Worm (Caenorhabditis elegans) whole organism, early embryonic: Measurements from ENCODE around the gene F55B11.7.

Source experiments
- ama-1 ChIP-seq: fragments of 150-350 bp; optimal IDR thresholded peaks from 2 replicates; lab custom pipeline; 2014
- scrt-1 ChIP-seq: fragments of 200-800 bp; sonication (Bioruptor generic); IDR thresholded peaks from 2 replicates; pipeline ENCODE4 v1.3.6; 2022; ENCODE audit warnings: missing genetic modification characterization, missing compliant biosample characterization

DNA sequence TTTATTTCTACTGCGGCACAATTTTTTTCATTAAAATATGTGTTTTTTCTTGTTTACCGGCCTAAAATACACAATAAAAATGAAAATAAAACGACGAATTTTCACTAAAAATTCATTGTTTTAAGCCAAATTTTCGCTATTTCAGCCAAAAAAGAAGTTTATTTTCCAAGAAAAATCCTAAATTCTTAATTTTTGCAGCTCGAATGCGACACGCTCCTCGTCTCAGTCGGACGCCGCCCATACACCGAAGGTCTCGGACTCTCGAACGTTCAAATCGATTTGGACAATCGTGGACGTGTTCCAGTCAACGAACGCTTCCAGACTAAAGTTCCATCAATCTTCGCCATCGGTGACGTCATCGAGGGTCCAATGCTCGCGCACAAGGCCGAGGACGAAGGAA lies 44.2 kb upstream of the F55B11.7 start:
- TF ChIP-seq ama-1 (lab: Kevin White, UChicago) (no peak), scrt-1 (no peak)
